Fruit fly (Drosophila melanogaster): ENCODE measurements around the gene CG9706.

- no peak for TF ChIP-seq Sin3A (optimal IDR thresholded peaks at IDR 0.05)
- no peak for TF ChIP-seq h (optimal IDR thresholded peaks at IDR 0.05)
- TF ChIP-seq psq (optimal IDR thresholded peaks at IDR 0.05) = no peak
- TF ChIP-seq insv (optimal IDR thresholded peaks at IDR 0.05) = no peak
- no peak for TF ChIP-seq Myc (optimal IDR thresholded peaks at IDR 0.05)
Observed at dm6 chr3L:16751487-16752054, 31.2 kb upstream of the CG9706 start.

Measured in Kc167 (cell line).